Fruit fly (Drosophila melanogaster): Measurements from ENCODE around the gene CG33307.

- no peak for TF ChIP-seq CG8478 (optimal IDR thresholded peaks at IDR 0.05)
- no peak for TF ChIP-seq CTCF (optimal IDR thresholded peaks at IDR 0.05)
Measured at dm6 chr2L:13886326-13887073, 45.2 kb upstream of the CG33307 start.

Data from S2 (cell line).